Fruit fly (Drosophila melanogaster) whole organism, embryonic: Measurements from ENCODE around the gene NetB.
A peak's percentile ranks its signal among the peaks of the same experiment; 100 is the strongest.

Experiments used
- Aef1 ChIP-seq: fragments of 200-800 bp; sonication (Bioruptor generic); IDR thresholded peaks from 3 replicates; pipeline ENCODE4 v1.3.6; 2022; ENCODE audit warnings: missing biosample characterization, missing genetic modification characterization
- Atf-2 ChIP-seq: fragments of 200-800 bp; sonication (Bioruptor generic); optimal IDR thresholded peaks from 2 replicates; lab custom pipeline; 2016; ENCODE audit warnings: missing biosample characterization, missing genetic modification characterization
- Atf3 ChIP-seq: fragments of 200-800 bp; sonication (Bioruptor generic); optimal IDR thresholded peaks from 3 replicates; lab custom pipeline; 2016; ENCODE audit warnings: missing biosample characterization, missing genetic modification characterization
- B-H1 ChIP-seq: fragments of 200-800 bp; sonication (Bioruptor generic); IDR thresholded peaks from 3 replicates; pipeline ENCODE4 v1.3.6; 2022; ENCODE audit warnings: missing biosample characterization, missing genetic modification characterization
- Blimp-1 ChIP-seq: fragments of 200-800 bp; sonication (Bioruptor generic); optimal IDR thresholded peaks from 3 replicates; lab custom pipeline; 2018; ENCODE audit warnings: missing biosample characterization, missing genetic modification characterization, mild to moderate bottlenecking, moderate library complexity, missing genetic modification reagents
- CG10147 ChIP-seq: fragments of 200-800 bp; sonication (Bioruptor generic); optimal IDR thresholded peaks from 2 replicates; lab custom pipeline; 2019; ENCODE audit warnings: missing biosample characterization, mild to moderate bottlenecking, missing genetic modification characterization, moderate library complexity
- CG10979 ChIP-seq: fragments of 200-800 bp; sonication (Bioruptor generic); optimal IDR thresholded peaks from 2 replicates; lab custom pipeline; 2018; ENCODE audit warnings: missing biosample characterization, mild to moderate bottlenecking, missing genetic modification characterization, moderate library complexity
- CG1233 ChIP-seq: fragments of 200-800 bp; sonication (Bioruptor generic); optimal IDR thresholded peaks from 4 replicates; lab custom pipeline; 2018; ENCODE audit warnings: missing biosample characterization, mild to moderate bottlenecking, missing genetic modification characterization
- CG12769 ChIP-seq: fragments of 200-800 bp; sonication (Bioruptor generic); optimal IDR thresholded peaks from 2 replicates; lab custom pipeline; 2019; ENCODE audit warnings: missing biosample characterization, mild to moderate bottlenecking, missing genetic modification characterization, moderate library complexity
- CG13424 ChIP-seq: fragments of 200-800 bp; sonication (Bioruptor generic); optimal IDR thresholded peaks from 2 replicates; lab custom pipeline; 2019; ENCODE audit warnings: missing biosample characterization, mild to moderate bottlenecking, missing genetic modification characterization, moderate library complexity
- CG14441 ChIP-seq: fragments of 200-800 bp; sonication (Bioruptor generic); IDR thresholded peaks from 2 replicates; pipeline ENCODE4 v1.3.6; 2022; ENCODE audit warnings: missing biosample characterization, missing genetic modification characterization
- CG15514 ChIP-seq: fragments of 200-800 bp; sonication (Bioruptor generic); optimal IDR thresholded peaks from 3 replicates; lab custom pipeline; 2017; ENCODE audit warnings: missing biosample characterization, missing genetic modification characterization, mild to moderate bottlenecking, moderate library complexity, missing genetic modification reagents
- CG17186 ChIP-seq: fragments of 200-800 bp; sonication (Bioruptor generic); optimal IDR thresholded peaks from 3 replicates; lab custom pipeline; 2017; ENCODE audit warnings: missing biosample characterization, missing genetic modification reagents, missing genetic modification characterization
- CG17912 ChIP-seq: fragments of 200-800 bp; sonication (Bioruptor generic); optimal IDR thresholded peaks from 2 replicates; lab custom pipeline; 2018; ENCODE audit warnings: missing biosample characterization, mild to moderate bottlenecking, missing genetic modification characterization
- CG2116 ChIP-seq: fragments of 200-800 bp; sonication (Bioruptor generic); optimal IDR thresholded peaks from 3 replicates; lab custom pipeline; 2018; ENCODE audit warnings: missing biosample characterization, mild to moderate bottlenecking, missing genetic modification characterization
- CG2875 ChIP-seq: fragments of 200-800 bp; sonication (Bioruptor generic); optimal IDR thresholded peaks from 2 replicates; lab custom pipeline; 2017; ENCODE audit warnings: missing biosample characterization, mild to moderate bottlenecking, missing genetic modification characterization, missing genetic modification reagents
- CG30431 ChIP-seq: fragments of 200-800 bp; sonication (Bioruptor generic); optimal IDR thresholded peaks from 2 replicates; lab custom pipeline; 2017; ENCODE audit warnings: missing biosample characterization, missing genetic modification characterization
- CG4328 ChIP-seq: fragments of 200-800 bp; sonication (Bioruptor generic); optimal IDR thresholded peaks from 3 replicates; lab custom pipeline; 2017; ENCODE audit warnings: missing biosample characterization, missing genetic modification reagents, missing genetic modification characterization
- CG4424 ChIP-seq: fragments of 200-800 bp; sonication (Bioruptor generic); optimal IDR thresholded peaks from 3 replicates; lab custom pipeline; 2016; ENCODE audit warnings: missing biosample characterization, missing genetic modification characterization
- CG4617 ChIP-seq: fragments of 200-800 bp; sonication (Bioruptor generic); optimal IDR thresholded peaks from 3 replicates; lab custom pipeline; 2016; ENCODE audit warnings: missing biosample characterization, missing genetic modification characterization, borderline replicate concordance
- CG6683 ChIP-seq: fragments of 200-800 bp; sonication (Bioruptor generic); optimal IDR thresholded peaks from 2 replicates; lab custom pipeline; 2017; ENCODE audit warnings: missing biosample characterization, mild to moderate bottlenecking, missing genetic modification characterization, missing genetic modification reagents
- CG7839 ChIP-seq: fragments of 200-800 bp; sonication (Bioruptor generic); optimal IDR thresholded peaks from 3 replicates; lab custom pipeline; 2018; ENCODE audit warnings: missing biosample characterization, mild to moderate bottlenecking, missing genetic modification characterization, moderate library complexity
- CG8089 ChIP-seq: fragments of 200-800 bp; sonication (Bioruptor generic); optimal IDR thresholded peaks from 3 replicates; lab custom pipeline; 2016; ENCODE audit warnings: missing biosample characterization, missing genetic modification characterization
- CG8944 ChIP-seq: fragments of 200-800 bp; sonication (Bioruptor generic); optimal IDR thresholded peaks from 3 replicates; lab custom pipeline; 2016; ENCODE audit warnings: missing biosample characterization, missing genetic modification characterization
- CG9817 ChIP-seq: fragments of 200-800 bp; sonication (Bioruptor generic); optimal IDR thresholded peaks from 2 replicates; lab custom pipeline; 2018; ENCODE audit warnings: missing biosample characterization, mild to moderate bottlenecking, missing genetic modification characterization, moderate library complexity
- D ChIP-seq, 2 experiments: fragments of 200-800 bp in 1 of 2; fragments of >200 bp in 1 of 2; sonication (Bioruptor generic) in 1 of 2; optimal IDR thresholded peaks; 2 replicates in 1 of 2; 3 replicates in 1 of 2; lab custom pipeline; 2017; ENCODE audit warnings: mild to moderate bottlenecking in 1 of 2, missing biosample characterization in 1 of 2, missing genetic modification characterization in 1 of 2, missing genetic modification reagents in 1 of 2
- Eip74EF ChIP-seq, 2 experiments: fragments of 200-800 bp in 1 of 2; fragments of >200 bp in 1 of 2; sonication (Bioruptor generic) in 1 of 2; optimal IDR thresholded peaks; 2 replicates each; lab custom pipeline; 2017 to 2019; ENCODE audit warnings: missing biosample characterization in 2 of 2, missing genetic modification characterization in 2 of 2, mild to moderate bottlenecking in 1 of 2, moderate library complexity in 1 of 2
- HLH4C ChIP-seq: fragments of 200-800 bp; sonication (Bioruptor generic); IDR thresholded peaks from 3 replicates; pipeline ENCODE4 v1.3.6; 2022; ENCODE audit warnings: missing biosample characterization, missing genetic modification characterization; ENCODE audit not compliant: partially characterized antibody
- Hr39 ChIP-seq: fragments of >200 bp; optimal IDR thresholded peaks from 2 replicates; lab custom pipeline; 2017
- Lpt ChIP-seq: fragments of >200 bp; optimal IDR thresholded peaks from 2 replicates; lab custom pipeline; 2018; ENCODE audit warnings: missing biosample characterization, missing genetic modification characterization
- Meics ChIP-seq: fragments of 200-800 bp; sonication (Bioruptor generic); optimal IDR thresholded peaks from 2 replicates; lab custom pipeline; 2017; ENCODE audit warnings: missing biosample characterization, mild to moderate bottlenecking, missing genetic modification characterization
- NFAT ChIP-seq: fragments of 200-800 bp; sonication (Bioruptor generic); IDR thresholded peaks from 2 replicates; pipeline ENCODE4 v1.3.6; 2022; ENCODE audit warnings: missing biosample characterization, missing genetic modification characterization
- Opbp ChIP-seq: fragments of 200-800 bp; sonication (Bioruptor generic); IDR thresholded peaks from 3 replicates; pipeline ENCODE4 v1.3.6; 2022; ENCODE audit warnings: missing biosample characterization, missing genetic modification characterization; ENCODE audit not compliant: partially characterized antibody
- Ravus ChIP-seq: fragments of 200-800 bp; sonication (Bioruptor generic); IDR thresholded peaks from 2 replicates; pipeline ENCODE4 v1.3.6; 2022; ENCODE audit warnings: missing biosample characterization, missing genetic modification characterization
- Taf1 ChIP-seq: fragments of 200-800 bp; sonication (Bioruptor generic); IDR thresholded peaks from 2 replicates; pipeline ENCODE4 v1.3.6; 2022; ENCODE audit warnings: missing biosample characterization, missing genetic modification characterization
- chinmo ChIP-seq: fragments of 200-800 bp; sonication (Bioruptor generic); IDR thresholded peaks from 4 replicates; pipeline ENCODE4 v1.3.6; 2022; ENCODE audit warnings: missing biosample characterization, missing genetic modification characterization; ENCODE audit not compliant: partially characterized antibody
- crol ChIP-seq: fragments of 200-800 bp; sonication (Bioruptor generic); IDR thresholded peaks from 2 replicates; pipeline ENCODE4 v1.3.6; 2022; ENCODE audit warnings: missing biosample characterization, missing genetic modification characterization
- da ChIP-seq: fragments of 200-800 bp; sonication (Bioruptor generic); optimal IDR thresholded peaks from 2 replicates; lab custom pipeline; 2016; ENCODE audit warnings: missing biosample characterization, missing genetic modification characterization
- dan ChIP-seq: fragments of 200-800 bp; sonication (Bioruptor generic); IDR thresholded peaks from 2 replicates; pipeline ENCODE4 v1.3.6; 2022; ENCODE audit warnings: missing biosample characterization, missing genetic modification characterization
- gro ChIP-seq: fragments of 200-800 bp; sonication (Bioruptor generic); optimal IDR thresholded peaks from 2 replicates; lab custom pipeline; 2016; ENCODE audit warnings: missing biosample characterization, missing genetic modification characterization
- gsb-n ChIP-seq: fragments of 200-800 bp; sonication (Bioruptor generic); optimal IDR thresholded peaks from 3 replicates; lab custom pipeline; 2018; ENCODE audit warnings: missing biosample characterization, mild to moderate bottlenecking, missing genetic modification characterization
- hb ChIP-seq: fragments of 200-800 bp; sonication (Bioruptor generic); IDR thresholded peaks from 3 replicates; pipeline ENCODE4 v1.3.6; 2022; ENCODE audit warnings: missing biosample characterization, missing genetic modification characterization; ENCODE audit not compliant: partially characterized antibody
- mam ChIP-seq: fragments of 200-800 bp; sonication (Bioruptor generic); optimal IDR thresholded peaks from 3 replicates; lab custom pipeline; 2016; ENCODE audit warnings: missing biosample characterization, missing genetic modification characterization
- pb ChIP-seq: fragments of 200-800 bp; sonication (Bioruptor generic); optimal IDR thresholded peaks from 3 replicates; lab custom pipeline; 2016; ENCODE audit warnings: missing biosample characterization, missing genetic modification characterization
- repo ChIP-seq: fragments of 200-800 bp; sonication (Bioruptor generic); optimal IDR thresholded peaks from 2 replicates; lab custom pipeline; 2016; ENCODE audit warnings: missing biosample characterization, missing genetic modification characterization
- shn ChIP-seq: fragments of 200-800 bp; sonication (Bioruptor generic); optimal IDR thresholded peaks from 3 replicates; lab custom pipeline; 2016; ENCODE audit warnings: missing biosample characterization, missing genetic modification characterization
- slou ChIP-seq: fragments of 200-800 bp; sonication (Bioruptor generic); optimal IDR thresholded peaks from 3 replicates; lab custom pipeline; 2016; ENCODE audit warnings: missing biosample characterization, missing genetic modification characterization
- sqz ChIP-seq: fragments of 200-800 bp; sonication (Bioruptor generic); optimal IDR thresholded peaks from 3 replicates; lab custom pipeline; 2018; ENCODE audit warnings: missing biosample characterization, mild to moderate bottlenecking, missing genetic modification characterization
- sug ChIP-seq: fragments of 200-800 bp; optimal IDR thresholded peaks from 2 replicates; lab custom pipeline; 2019; ENCODE audit warnings: missing biosample characterization, mild to moderate bottlenecking, missing genetic modification characterization, moderate library complexity
- trh ChIP-seq: fragments of 200-800 bp; sonication (Bioruptor generic); optimal IDR thresholded peaks from 2 replicates; lab custom pipeline; 2016; ENCODE audit warnings: missing biosample characterization, missing genetic modification characterization

NetB gene

DNA sequence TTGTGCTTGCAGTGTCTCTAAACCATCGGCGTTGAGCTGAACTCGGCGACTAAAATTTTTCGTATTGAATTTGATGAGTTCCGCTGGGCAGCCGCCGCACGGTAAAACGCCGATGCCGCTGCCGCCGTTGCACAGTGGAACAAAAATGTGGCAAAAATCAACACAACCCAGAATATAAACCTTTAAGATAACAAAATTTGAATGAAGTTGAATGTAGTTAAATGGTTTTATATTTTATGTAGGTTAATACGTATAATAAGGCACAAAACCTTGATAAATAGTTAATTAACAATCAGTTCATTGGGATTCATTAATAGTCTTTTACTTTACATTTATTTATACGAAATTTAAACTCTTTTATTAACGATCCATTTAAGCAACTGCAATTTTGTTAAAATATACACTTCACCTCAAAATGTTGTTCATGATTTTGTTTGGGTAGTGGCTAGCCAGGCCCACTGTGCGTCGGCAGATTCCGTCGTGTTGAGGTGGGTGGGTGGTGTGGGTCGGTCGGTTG lies 16.6 kb upstream of the NetB start, which contains the start of gene CG15890 (continued):
- TF ChIP-seq dan (GFP tag; lab: Robert Waterston, UW) (no peak), CG4617 (no peak), CG17912 (GFP tag; lab: Kevin White, UChicago) (no peak), Taf1 (no peak), D (optimal IDR thresholded peaks at IDR 0.05; lab: Kevin White, UChicago) (no peak), D (GFP tag; optimal IDR thresholded peaks at IDR 0.05; lab: Kevin White, UChicago) (peak; percentile 36), crol (no peak), CG1233 (GFP tag; lab: Kevin White, UChicago) (peak; percentile 21), CG30431 (GFP tag; lab: Kevin White, UChicago) (peak; percentile 40), CG15514 (GFP tag; lab: Kevin White, UChicago) (peak; percentile 27), CG14441 (GFP tag; lab: Robert Waterston, UW) (peak; percentile 32; the same call in 1 of the 2 replicates), CG7839 (peak; percentile 74), Eip74EF (GFP tag; optimal IDR thresholded peaks at IDR 0.05; lab: Kevin White, UChicago) (peak in 1 of 2 experiments; percentile 66), CG8944 (GFP tag; lab: Kevin White, UChicago) (no peak), CG10147 (GFP tag; lab: Kevin White, UChicago) (peak; percentile 55), Aef1 (GFP tag; lab: Robert Waterston, UW) (no peak), CG8089 (no peak), pb (GFP tag; lab: Kevin White, UChicago) (no peak), CG17186 (GFP tag; lab: Kevin White, UChicago) (no peak), CG2875 (GFP tag; lab: Kevin White, UChicago) (peak; percentile 23), gsb-n (peak; percentile 54), Hr39 (lab: Kevin White, UChicago) (no peak), CG6683 (GFP tag; lab: Kevin White, UChicago) (peak; percentile 24), repo (GFP tag; lab: Kevin White, UChicago) (no peak), Lpt (no peak), Opbp (GFP tag; lab: Robert Waterston, UW) (no peak), CG13424 (peak; percentile 72), B-H1 (GFP tag; lab: Robert Waterston, UW) (no peak), Atf-2 (peak; percentile 38), HLH4C (GFP tag; lab: Robert Waterston, UW) (no peak), Ravus (no peak), Blimp-1 (peak; percentile 68), da (no peak), gro (GFP tag; lab: Kevin White, UChicago) (no peak), slou (GFP tag; lab: Kevin White, UChicago) (no peak), mam (GFP tag; lab: Kevin White, UChicago) (no peak), CG9817 (tag; lab: Kevin White, UChicago) (peak; percentile 12), hb (no peak), sug (tag; lab: Kevin White, UChicago) (peak; percentile 28), shn (GFP tag; lab: Kevin White, UChicago) (peak; percentile 6), CG12769 (tag; lab: Kevin White, UChicago) (no peak), Meics (GFP tag; lab: Kevin White, UChicago) (peak; percentile 69), CG4424 (GFP tag; lab: Kevin White, UChicago) (peak; percentile 65), Atf3 (GFP tag; lab: Kevin White, UChicago) (no peak), CG10979 (tag; lab: Kevin White, UChicago) (peak; percentile 66), chinmo (GFP tag; lab: Robert Waterston, UW) (no peak), CG2116 (peak; percentile 0), sqz (no peak), trh (GFP tag; lab: Kevin White, UChicago) (no peak), CG4328 (GFP tag; lab: Kevin White, UChicago) (no peak), NFAT (GFP tag; lab: Robert Waterston, UW) (0 out of 2 replicates have a peak, but pooled peaks have one; percentile 34)
